Worm (Caenorhabditis elegans) whole organism, midembryonic: ENCODE results near the gene pot-2.

Experiments
- T22C8.4 ChIP-seq: fragments of 200-800 bp; sonication (Bioruptor generic); IDR thresholded peaks from 2 replicates; pipeline ENCODE4 v1.3.6; 2022; ENCODE audit warnings: missing genetic modification characterization, missing compliant biosample characterization
- cog-1 ChIP-seq: sonication (generic microtip); optimal IDR thresholded peaks from 2 replicates; lab custom pipeline; 2016; ENCODE audit warnings: missing genetic modification characterization, missing compliant biosample characterization
- flt-1 ChIP-seq: fragments of 200-800 bp; sonication (Bioruptor generic); IDR thresholded peaks from 2 replicates; pipeline ENCODE4 v1.3.6; 2022; ENCODE audit warnings: missing genetic modification characterization, missing compliant biosample characterization
- klf-2 ChIP-seq: fragments of 200-800 bp; sonication (Bioruptor generic); conservative IDR thresholded peaks from 2 replicates; pipeline ENCODE4 v1.3.6; 2022; ENCODE audit warnings: missing genetic modification reagents, missing genetic modification characterization, missing compliant biosample characterization
- med-1 ChIP-seq: sonication (generic microtip); optimal IDR thresholded peaks from 2 replicates; lab custom pipeline; 2017; ENCODE audit warnings: missing genetic modification characterization, mild to moderate bottlenecking, missing compliant biosample characterization, antibody characterized with exemption, missing genetic modification reagents; ENCODE audit not compliant: insufficient read depth
- ref-1 ChIP-seq: fragments of 200-800 bp; sonication (Bioruptor generic); conservative IDR thresholded peaks from 2 replicates; pipeline ENCODE4 v1.3.6; 2022; ENCODE audit warnings: missing genetic modification reagents, missing genetic modification characterization, missing compliant biosample characterization
- tab-1 ChIP-seq: fragments of 200-800 bp; sonication (Bioruptor generic); IDR thresholded peaks from 2 replicates; pipeline ENCODE4 v1.3.6; 2022; ENCODE audit warnings: missing genetic modification characterization, missing compliant biosample characterization
- ztf-23 ChIP-seq: fragments of 200-800 bp; sonication (Bioruptor generic); IDR thresholded peaks from 2 replicates; pipeline ENCODE4 v1.3.6; 2022; ENCODE audit warnings: missing genetic modification reagents, missing genetic modification characterization, missing compliant biosample characterization
- ztf-29 ChIP-seq: fragments of 200-800 bp; sonication (Bioruptor generic); IDR thresholded peaks from 2 replicates; pipeline ENCODE4 v1.3.6; 2022; ENCODE audit warnings: missing genetic modification reagents, missing genetic modification characterization, missing compliant biosample characterization

Gene pot-2

DNA sequence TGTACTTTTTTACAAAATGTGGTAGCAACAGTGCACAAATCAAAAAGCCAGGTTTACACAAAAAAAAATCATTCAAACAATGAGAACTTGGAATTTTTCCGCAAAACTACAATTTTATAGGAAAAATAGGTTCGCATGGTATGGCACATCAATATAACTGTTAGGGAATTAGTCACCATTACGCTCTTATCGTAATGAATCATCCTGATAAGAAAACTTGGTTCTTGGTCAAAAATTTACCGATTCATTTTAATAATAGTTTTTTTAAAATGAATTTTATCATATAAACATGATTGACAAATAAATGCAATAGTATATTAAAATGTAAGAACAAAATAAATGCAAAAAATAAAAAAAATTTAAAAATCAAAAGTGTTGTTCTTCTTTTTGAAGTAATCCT is 16.6 kb downstream of the pot-2 start:
- TF ChIP-seq tab-1 = no peak
- no peak for TF ChIP-seq med-1 (GFP tag; lab: Kevin White, UChicago)
- TF ChIP-seq ztf-23 (GFP tag; lab: Robert Waterston, UW) = no peak
- TF ChIP-seq ztf-29 (GFP tag; lab: Robert Waterston, UW) = no peak

ce11 chrII:14548691-14549090 is 24.7 kb downstream of the pot-2 start, which contains the start of gene gcy-29:
Gene gcy-29 (minus strand): TSS chrII:14548791.
- TF ChIP-seq ztf-23 (GFP tag; lab: Robert Waterston, UW) (no peak), tab-1 (no peak), ref-1 (no peak), flt-1 (GFP tag; lab: Robert Waterston, UW) (no peak), klf-2 (no peak), cog-1 (tag; lab: Kevin White, UChicago) (no peak), ztf-29 (GFP tag; lab: Robert Waterston, UW) (no peak), T22C8.4 (GFP tag; lab: Robert Waterston, UW) (no peak), med-1 (GFP tag; lab: Kevin White, UChicago) (no peak)

- TF ChIP-seq flt-1 (GFP tag; lab: Robert Waterston, UW) (no peak), med-1 (GFP tag; lab: Kevin White, UChicago) (no peak), cog-1 (tag; lab: Kevin White, UChicago) (no peak), ref-1 (no peak), ztf-29 (GFP tag; lab: Robert Waterston, UW) (no peak), klf-2 (no peak), tab-1 (no peak), T22C8.4 (GFP tag; lab: Robert Waterston, UW) (no peak), ztf-23 (GFP tag; lab: Robert Waterston, UW) (no peak)
Measured at ce11 chrII:14550613-14551012, 26.6 kb downstream of the pot-2 start, which contains the start of gene nlp-41. Gene nlp-41 (plus strand): TSS chrII:14550913.

DNA sequence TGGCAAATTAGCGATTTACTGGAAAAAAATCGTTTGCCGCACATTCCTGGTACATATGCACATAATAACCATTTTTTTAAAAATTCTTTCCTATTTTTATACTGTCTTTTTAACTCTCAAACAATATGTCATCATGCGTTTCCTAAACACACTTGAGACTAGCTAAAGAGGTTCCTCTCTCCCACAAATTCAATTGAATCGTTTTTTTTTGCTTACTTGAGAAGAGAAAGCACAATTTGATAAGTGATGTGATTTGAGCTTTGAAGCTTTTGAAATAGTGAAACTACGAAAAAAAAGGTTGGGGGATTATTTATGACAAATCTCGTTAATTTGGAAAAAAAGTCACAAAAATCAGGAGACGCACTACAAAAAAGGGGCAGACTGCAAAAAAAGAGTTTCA is 31.0 kb downstream of the pot-2 start:
- TF ChIP-seq tab-1 (no peak), klf-2 (no peak)

DNA sequence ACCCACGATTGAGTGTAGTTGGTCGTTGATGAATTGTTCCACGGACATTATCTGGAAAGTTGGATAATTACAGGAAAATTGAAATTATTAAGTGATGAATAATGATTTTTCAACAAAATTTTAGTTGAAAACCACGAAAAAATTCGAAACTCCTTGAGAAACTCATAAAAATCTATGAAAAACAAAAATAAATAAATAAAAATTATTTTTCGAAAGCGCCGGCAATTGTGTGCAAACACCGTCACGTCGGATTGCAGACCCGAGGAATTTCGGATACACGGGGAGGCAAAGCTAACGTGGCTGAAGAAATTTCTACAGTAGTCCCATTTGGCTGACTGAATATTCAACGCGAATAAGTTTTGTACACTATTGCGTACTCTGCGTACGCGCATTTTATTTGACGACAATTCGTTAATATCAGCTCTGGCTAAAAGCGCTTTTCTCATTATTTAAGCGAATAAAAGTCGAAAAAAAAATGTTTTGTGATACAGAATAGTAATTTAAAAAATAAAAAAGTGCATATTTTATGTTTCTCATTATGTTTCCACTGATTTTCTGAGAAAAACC is 37.7 kb downstream of the pot-2 start, which contains the start of gene mog-4:
TSS of gene mog-4 (minus strand) at position 51 of the 567 bp plus-strand sequence.
- TF ChIP-seq klf-2 (peak; percentile 79), ztf-29 (GFP tag; lab: Robert Waterston, UW) (peak; percentile 74), ztf-23 (GFP tag; lab: Robert Waterston, UW) (peak; percentile 92), flt-1 (GFP tag; lab: Robert Waterston, UW) (peak; percentile 91), cog-1 (tag; lab: Kevin White, UChicago) (peak; percentile 61)

DNA sequence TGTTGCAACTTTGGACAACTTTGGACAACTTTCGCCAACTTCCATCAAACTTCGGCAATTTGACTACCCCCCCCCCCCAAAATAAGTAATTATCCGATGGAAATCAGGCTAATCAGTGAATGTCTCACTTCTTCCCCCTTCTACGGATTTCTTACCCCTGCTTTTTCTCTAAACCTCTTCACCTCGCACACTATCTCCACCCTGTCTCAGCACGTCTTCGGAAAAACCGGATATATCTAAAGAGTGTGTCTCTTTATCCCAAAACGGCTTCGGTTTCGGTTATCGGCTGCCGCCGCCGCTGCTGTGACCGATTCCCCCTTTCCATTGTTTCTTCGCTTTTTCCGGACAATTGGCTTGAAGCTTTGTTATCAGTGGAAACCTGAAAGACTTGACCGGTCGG is 43.8 kb downstream of the pot-2 start:
- 0 out of 2 replicates have a peak, but pooled peaks have one; percentile 41 for TF ChIP-seq ztf-23 (GFP tag; lab: Robert Waterston, UW)
- no peak for TF ChIP-seq ztf-29 (GFP tag; lab: Robert Waterston, UW)

- TF ChIP-seq ztf-29 (GFP tag; lab: Robert Waterston, UW) = no peak
- TF ChIP-seq ref-1 = no peak
- TF ChIP-seq flt-1 (GFP tag; lab: Robert Waterston, UW) = no peak
- TF ChIP-seq cog-1 (tag; lab: Kevin White, UChicago) = no peak
- no peak for TF ChIP-seq tab-1
- TF ChIP-seq ztf-23 (GFP tag; lab: Robert Waterston, UW) = no peak
- no peak for TF ChIP-seq T22C8.4 (GFP tag; lab: Robert Waterston, UW)
- TF ChIP-seq klf-2 = no peak
- TF ChIP-seq med-1 (GFP tag; lab: Kevin White, UChicago) = no peak
Measured at ce11 chrII:14569322-14569721, 45.3 kb downstream of the pot-2 start.

- TF ChIP-seq cog-1 (tag; lab: Kevin White, UChicago) = no peak
- no peak for TF ChIP-seq ref-1
- TF ChIP-seq T22C8.4 (GFP tag; lab: Robert Waterston, UW) = no peak
- no peak for TF ChIP-seq klf-2
- TF ChIP-seq ztf-29 (GFP tag; lab: Robert Waterston, UW) = no peak
- TF ChIP-seq flt-1 (GFP tag; lab: Robert Waterston, UW) = no peak
- no peak for TF ChIP-seq ztf-23 (GFP tag; lab: Robert Waterston, UW)
- TF ChIP-seq tab-1 = no peak
- TF ChIP-seq med-1 (GFP tag; lab: Kevin White, UChicago) = no peak
Measured at ce11 chrII:14570541-14571160, 46.7 kb downstream of the pot-2 start.

- TF ChIP-seq T22C8.4 (GFP tag; lab: Robert Waterston, UW) (no peak), tab-1 (no peak), cog-1 (tag; lab: Kevin White, UChicago) (no peak), ref-1 (no peak), ztf-23 (GFP tag; lab: Robert Waterston, UW) (no peak), ztf-29 (GFP tag; lab: Robert Waterston, UW) (no peak)
Measured at ce11 chrII:14573315-14573714, 49.3 kb downstream of the pot-2 start, which contains the start of gene madf-5. Gene madf-5 (plus strand): TSS chrII:14573615.
